Worm (Caenorhabditis elegans): ENCODE data around the gene cec-2.

cec-2 gene

DNA sequence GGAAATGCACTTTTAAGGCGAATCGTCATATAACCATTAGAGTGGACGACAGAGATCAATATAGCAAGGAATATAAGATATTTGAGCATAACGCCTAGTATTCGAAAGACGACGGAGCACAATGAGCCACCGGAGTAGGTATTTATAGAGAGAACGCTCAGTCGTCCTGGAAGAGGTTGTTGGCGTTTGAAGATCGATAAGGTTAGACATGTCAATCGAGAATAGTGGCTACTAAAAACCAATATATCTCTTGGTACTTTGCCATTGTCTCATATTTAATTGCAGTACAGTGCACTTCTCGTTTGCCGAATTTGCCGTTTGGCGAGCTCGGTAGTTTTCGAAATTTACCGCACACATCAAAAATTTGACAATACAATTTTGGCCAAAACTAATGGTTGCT is 37.5 kb downstream of the cec-2 start, which contains the start of gene dsl-1:
dsl-1 (minus strand) TSS at position 101 of the 400 bp plus-strand sequence.
- TF ChIP-seq hnd-1 (tag; optimal IDR thresholded peaks at IDR 0.05) (no peak), F13C5.2 (tag; optimal IDR thresholded peaks at IDR 0.05) (no peak), hmg-4 (GFP tag; optimal IDR thresholded peaks at IDR 0.05) (no peak), sea-1 (GFP tag; conservative IDR thresholded peaks at IDR 0.05) (no peak), pes-1 (GFP tag; IDR thresholded peaks at IDR 0.05) (no peak), tbx-37 (GFP tag; conservative IDR thresholded peaks at IDR 0.05) (no peak), B0310.2 (tag; optimal IDR thresholded peaks at IDR 0.05) (no peak), ama-1 (optimal IDR thresholded peaks at IDR 0.05) (no peak), ets-7 (tag; optimal IDR thresholded peaks at IDR 0.05) (no peak), aly-1 (tag; optimal IDR thresholded peaks at IDR 0.05) (no peak), hmbx-1 (tag; optimal IDR thresholded peaks at IDR 0.05) (no peak)

DNA sequence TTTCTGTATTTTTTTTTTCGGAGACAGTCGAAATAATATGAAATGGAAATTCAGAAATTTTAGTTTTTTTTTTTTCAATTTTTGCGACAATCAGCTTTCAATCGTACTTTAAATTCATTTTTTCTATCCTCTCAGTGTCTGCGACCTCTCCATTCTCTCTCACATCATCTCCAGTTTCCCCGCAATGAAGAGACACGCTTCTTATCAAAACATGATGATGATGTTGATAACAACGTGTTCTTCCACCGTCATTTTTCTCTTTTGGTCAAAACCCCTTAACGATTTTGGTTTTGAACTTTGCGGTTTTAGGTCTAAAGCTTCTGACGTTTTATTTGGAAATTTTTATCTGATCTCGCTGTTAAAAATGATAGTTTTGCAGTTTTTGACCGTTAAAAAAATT is 38.8 kb downstream of the cec-2 start:
- TF ChIP-seq ets-7 (tag; optimal IDR thresholded peaks at IDR 0.05) (no peak), sea-1 (GFP tag; conservative IDR thresholded peaks at IDR 0.05) (no peak), tbx-37 (GFP tag; conservative IDR thresholded peaks at IDR 0.05) (no peak), B0310.2 (tag; optimal IDR thresholded peaks at IDR 0.05) (no peak), ceh-13 (GFP tag; optimal IDR thresholded peaks at IDR 0.05) (no peak), hmbx-1 (tag; optimal IDR thresholded peaks at IDR 0.05) (no peak), pes-1 (GFP tag; IDR thresholded peaks at IDR 0.05) (no peak), scrt-1 (GFP tag; IDR thresholded peaks at IDR 0.05) (no peak), F13C5.2 (tag; optimal IDR thresholded peaks at IDR 0.05) (no peak), hmg-4 (GFP tag; optimal IDR thresholded peaks at IDR 0.05) (no peak), ama-1 (optimal IDR thresholded peaks at IDR 0.05) (no peak), hnd-1 (tag; optimal IDR thresholded peaks at IDR 0.05) (no peak)

DNA sequence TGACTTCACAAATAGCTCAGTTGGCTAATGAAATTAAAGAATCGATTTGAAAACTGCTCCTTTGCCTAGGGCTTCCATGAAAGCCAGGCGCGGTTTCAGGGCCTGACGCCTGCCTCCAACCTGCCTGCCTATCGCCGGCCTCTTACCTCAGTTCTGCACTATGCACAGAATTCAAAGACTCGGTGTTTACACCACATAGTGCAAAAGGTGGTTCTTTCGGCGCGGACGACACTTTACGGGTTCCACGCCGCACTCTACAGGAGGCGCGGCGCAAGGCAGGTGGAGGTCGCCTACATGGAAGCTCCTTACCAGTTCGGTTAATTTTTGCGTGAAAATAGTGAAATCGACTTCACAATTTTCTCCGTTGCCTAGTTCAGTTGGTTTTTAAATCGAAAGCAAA is 39.3 kb downstream of the cec-2 start:
- TF ChIP-seq ceh-36 (tag; optimal IDR thresholded peaks at IDR 0.05) (no peak), hnd-1 (tag; optimal IDR thresholded peaks at IDR 0.05) (no peak), flt-1 (GFP tag; IDR thresholded peaks at IDR 0.05) (no peak), tra-4 (tag; optimal IDR thresholded peaks at IDR 0.05) (no peak), sea-1 (GFP tag; conservative IDR thresholded peaks at IDR 0.05) (no peak), pes-1 (GFP tag; IDR thresholded peaks at IDR 0.05) (no peak), hmbx-1 (tag; optimal IDR thresholded peaks at IDR 0.05) (no peak), hmg-4 (GFP tag; optimal IDR thresholded peaks at IDR 0.05) (no peak), ceh-13 (GFP tag; optimal IDR thresholded peaks at IDR 0.05) (no peak), aly-1 (tag; optimal IDR thresholded peaks at IDR 0.05) (no peak), tbx-37 (GFP tag; conservative IDR thresholded peaks at IDR 0.05) (no peak), B0310.2 (tag; optimal IDR thresholded peaks at IDR 0.05) (no peak), ama-1 (optimal IDR thresholded peaks at IDR 0.05) (no peak), ets-7 (tag; optimal IDR thresholded peaks at IDR 0.05) (no peak), tbx-11 (GFP tag; IDR thresholded peaks at IDR 0.05) (no peak), F13C5.2 (tag; optimal IDR thresholded peaks at IDR 0.05) (no peak), scrt-1 (GFP tag; IDR thresholded peaks at IDR 0.05) (no peak)

DNA sequence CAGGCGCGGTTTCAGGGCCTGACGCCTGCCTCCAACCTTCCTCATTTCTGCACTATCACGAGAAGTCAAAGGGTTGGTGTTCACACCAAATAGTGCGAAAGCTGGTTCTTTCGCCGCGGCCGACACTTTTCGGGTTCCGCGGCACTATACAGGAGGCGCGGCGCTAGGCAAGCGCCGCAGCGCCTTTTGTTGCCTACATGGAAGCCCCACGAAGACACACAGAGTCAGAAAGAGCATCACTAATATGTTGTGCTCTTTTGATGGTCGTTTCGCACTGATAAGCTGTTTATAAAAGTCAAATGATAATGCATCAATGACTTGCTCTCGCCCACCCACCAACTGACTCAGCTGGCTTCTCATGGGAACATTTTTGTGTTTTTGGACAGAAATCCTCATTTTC is 41.4 kb downstream of the cec-2 start:
- TF ChIP-seq F13C5.2 (tag; optimal IDR thresholded peaks at IDR 0.05) (no peak), tbx-11 (GFP tag; IDR thresholded peaks at IDR 0.05) (no peak), hmg-4 (GFP tag; optimal IDR thresholded peaks at IDR 0.05) (no peak), ama-1 (optimal IDR thresholded peaks at IDR 0.05) (no peak), tbx-37 (GFP tag; conservative IDR thresholded peaks at IDR 0.05) (no peak), tra-4 (tag; optimal IDR thresholded peaks at IDR 0.05) (no peak), pes-1 (GFP tag; IDR thresholded peaks at IDR 0.05) (no peak), ceh-36 (tag; optimal IDR thresholded peaks at IDR 0.05) (no peak), B0310.2 (tag; optimal IDR thresholded peaks at IDR 0.05) (no peak), ets-7 (tag; optimal IDR thresholded peaks at IDR 0.05) (no peak), scrt-1 (GFP tag; IDR thresholded peaks at IDR 0.05) (no peak), hmbx-1 (tag; optimal IDR thresholded peaks at IDR 0.05) (no peak), aly-1 (tag; optimal IDR thresholded peaks at IDR 0.05) (no peak), hnd-1 (tag; optimal IDR thresholded peaks at IDR 0.05) (no peak), sea-1 (GFP tag; conservative IDR thresholded peaks at IDR 0.05) (no peak), flt-1 (GFP tag; IDR thresholded peaks at IDR 0.05) (no peak), ceh-13 (GFP tag; optimal IDR thresholded peaks at IDR 0.05) (no peak)

DNA sequence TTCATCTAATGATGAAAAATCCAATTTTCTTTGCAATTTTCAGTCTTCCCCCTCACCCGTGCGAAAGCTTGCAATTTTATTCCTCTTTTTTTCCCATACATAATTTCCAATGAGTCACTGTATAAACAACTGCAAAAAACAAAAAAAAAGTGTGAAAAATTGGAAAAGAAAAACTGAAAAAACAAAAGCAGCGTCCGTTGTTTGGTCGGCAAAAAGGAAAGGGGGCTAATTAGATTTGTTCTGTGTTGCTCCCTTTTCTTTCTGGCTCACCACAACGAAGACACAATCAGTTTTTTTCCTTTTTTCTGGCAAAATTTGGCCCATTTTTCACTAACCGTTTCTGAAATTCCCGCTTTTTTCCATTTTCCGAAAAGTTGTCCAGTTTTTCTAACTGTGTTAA is 41.8 kb downstream of the cec-2 start:
- TF ChIP-seq ceh-13 (GFP tag; optimal IDR thresholded peaks at IDR 0.05) (no peak), F13C5.2 (tag; optimal IDR thresholded peaks at IDR 0.05) (no peak), ets-7 (tag; optimal IDR thresholded peaks at IDR 0.05) (no peak), hnd-1 (tag; optimal IDR thresholded peaks at IDR 0.05) (no peak), sea-1 (GFP tag; conservative IDR thresholded peaks at IDR 0.05) (no peak), flt-1 (GFP tag; IDR thresholded peaks at IDR 0.05) (no peak), aly-1 (tag; optimal IDR thresholded peaks at IDR 0.05) (no peak), tra-4 (tag; optimal IDR thresholded peaks at IDR 0.05) (no peak), ceh-36 (tag; optimal IDR thresholded peaks at IDR 0.05) (no peak), tbx-37 (GFP tag; conservative IDR thresholded peaks at IDR 0.05) (no peak), hmg-4 (GFP tag; optimal IDR thresholded peaks at IDR 0.05) (no peak), B0310.2 (tag; optimal IDR thresholded peaks at IDR 0.05) (no peak), tbx-11 (GFP tag; IDR thresholded peaks at IDR 0.05) (no peak), scrt-1 (GFP tag; IDR thresholded peaks at IDR 0.05) (no peak), ama-1 (optimal IDR thresholded peaks at IDR 0.05) (no peak), pes-1 (GFP tag; IDR thresholded peaks at IDR 0.05) (no peak)

DNA sequence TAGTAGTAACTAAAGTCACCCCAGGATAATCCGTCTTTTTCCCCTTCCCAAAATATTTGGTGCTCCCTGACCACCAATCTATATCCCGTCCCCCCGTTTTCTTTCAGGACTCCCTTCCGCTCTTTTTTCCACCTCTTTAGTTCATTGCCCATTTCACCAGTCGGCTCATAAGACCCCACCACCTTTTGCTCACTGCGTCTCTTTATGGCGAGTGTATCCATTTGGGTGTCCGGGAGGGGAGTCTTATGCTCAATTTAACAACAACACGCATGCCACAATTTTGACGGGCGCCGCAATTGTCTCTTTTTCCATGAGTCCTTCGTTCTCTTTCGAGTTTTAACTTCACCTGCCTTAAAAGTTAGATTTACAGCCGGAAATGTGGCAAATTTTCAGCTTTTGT is 42.7 kb downstream of the cec-2 start:
- TF ChIP-seq ama-1 (optimal IDR thresholded peaks at IDR 0.05) (no peak), tbx-37 (GFP tag; conservative IDR thresholded peaks at IDR 0.05) (no peak), ets-7 (tag; optimal IDR thresholded peaks at IDR 0.05) (no peak), hmg-4 (GFP tag; optimal IDR thresholded peaks at IDR 0.05) (no peak), hmbx-1 (tag; optimal IDR thresholded peaks at IDR 0.05) (no peak), hnd-1 (tag; optimal IDR thresholded peaks at IDR 0.05) (no peak), pes-1 (GFP tag; IDR thresholded peaks at IDR 0.05) (no peak), ceh-36 (tag; optimal IDR thresholded peaks at IDR 0.05) (no peak), tbx-11 (GFP tag; IDR thresholded peaks at IDR 0.05) (no peak), aly-1 (tag; optimal IDR thresholded peaks at IDR 0.05) (no peak), ceh-13 (GFP tag; optimal IDR thresholded peaks at IDR 0.05) (no peak), F13C5.2 (tag; optimal IDR thresholded peaks at IDR 0.05) (no peak), scrt-1 (GFP tag; IDR thresholded peaks at IDR 0.05) (no peak), B0310.2 (tag; optimal IDR thresholded peaks at IDR 0.05) (no peak), sea-1 (GFP tag; conservative IDR thresholded peaks at IDR 0.05) (no peak), tra-4 (tag; optimal IDR thresholded peaks at IDR 0.05) (no peak), flt-1 (GFP tag; IDR thresholded peaks at IDR 0.05) (no peak)

DNA sequence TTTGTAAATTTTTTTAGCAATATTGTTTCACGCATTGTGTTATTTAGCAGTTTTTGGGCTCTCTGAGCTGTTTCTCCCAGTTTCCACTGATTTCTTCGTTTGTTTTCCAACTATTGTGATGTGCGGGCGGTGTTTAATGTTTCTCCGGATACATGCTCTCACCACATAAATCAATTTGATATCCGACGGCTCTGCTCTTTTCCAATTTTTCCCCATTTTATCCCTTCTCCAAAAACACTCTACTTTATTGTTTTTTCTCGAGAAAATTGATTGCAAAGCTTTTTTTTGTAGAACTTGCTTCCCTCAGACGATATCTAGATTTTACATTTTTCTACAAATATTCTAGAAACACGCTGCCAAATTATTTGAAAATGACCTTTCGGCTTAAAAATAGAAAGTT is 45.0 kb downstream of the cec-2 start:
- no peak for TF ChIP-seq ama-1 (optimal IDR thresholded peaks at IDR 0.05)
- TF ChIP-seq scrt-1 (GFP tag; IDR thresholded peaks at IDR 0.05): no peak
- TF ChIP-seq sea-1 (GFP tag; conservative IDR thresholded peaks at IDR 0.05): no peak
- TF ChIP-seq B0310.2 (tag; optimal IDR thresholded peaks at IDR 0.05): no peak
- TF ChIP-seq pes-1 (GFP tag; IDR thresholded peaks at IDR 0.05): no peak
- TF ChIP-seq tra-4 (tag; optimal IDR thresholded peaks at IDR 0.05): no peak
- TF ChIP-seq ceh-13 (GFP tag; optimal IDR thresholded peaks at IDR 0.05): no peak
